Fruit fly (Drosophila melanogaster): ENCODE results near the gene CG5646.

DNA sequence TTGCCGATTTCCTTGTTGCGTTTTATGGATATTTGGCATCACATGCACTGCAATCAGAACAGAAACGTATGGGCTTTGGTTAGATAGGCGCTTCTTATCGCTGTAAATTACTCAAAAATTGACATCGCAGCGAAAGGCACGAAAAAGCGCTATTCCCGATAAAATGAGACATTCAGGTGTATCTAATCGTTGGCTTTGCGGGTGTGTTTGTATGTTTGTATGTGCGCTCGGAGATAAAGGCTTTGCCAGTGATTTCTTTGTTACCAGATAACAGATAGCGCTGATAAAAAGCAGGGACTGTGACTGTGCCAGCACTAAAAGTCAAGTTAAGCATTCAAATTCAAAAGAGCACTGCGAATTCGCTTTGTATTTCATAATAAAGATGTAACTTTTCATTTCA, 7.4 kb upstream of the CG5646 start:
- TF ChIP-seq CG6163 (GFP tag; IDR thresholded peaks at IDR 0.05) (no peak), CG16779 (tag; optimal IDR thresholded peaks at IDR 0.05) (no peak), net (GFP tag; optimal IDR thresholded peaks at IDR 0.05) (no peak), CG15336 (GFP tag; IDR thresholded peaks at IDR 0.05) (no peak), CG11294 (GFP tag; IDR thresholded peaks at IDR 0.05) (no peak), CG34406 (GFP tag; optimal IDR thresholded peaks at IDR 0.05) (no peak), Gug (GFP tag; IDR thresholded peaks at IDR 0.05) (no peak), Smox (GFP tag; optimal IDR thresholded peaks at IDR 0.05) (no peak)

Measured in whole organism, prepupa.